Worm (Caenorhabditis elegans): ENCODE measurements around the gene gei-4.

ce11 chrIII:347351-347750 lies 7.2 kb downstream of the gei-4 start:
- TF ChIP-seq fkh-4 (tag; optimal IDR thresholded peaks at IDR 0.05; ENCODE audit: borderline replicate concordance) (no peak), nhr-11 (tag; optimal IDR thresholded peaks at IDR 0.05) (no peak), lsy-2 (tag; optimal IDR thresholded peaks at IDR 0.05) (no peak), aly-2 (tag; optimal IDR thresholded peaks at IDR 0.05) (no peak), nhr-77 (tag; optimal IDR thresholded peaks at IDR 0.05) (no peak), mep-1 (tag; optimal IDR thresholded peaks at IDR 0.05) (no peak), jun-1 (tag; optimal IDR thresholded peaks at IDR 0.05) (no peak), ceh-82 (tag; optimal IDR thresholded peaks at IDR 0.05) (no peak)
